Worm (Caenorhabditis elegans) whole organism, L4/young adult: Measurements from ENCODE around the gene T16G12.10.
"Not testable (repeated sequence)": the region's sequence is repeated elsewhere in the genome, so short reads cannot be mapped to it uniquely, and the experiment has no call there.

Source experiments
- W03F9.2 ChIP-seq: fragments of 150-350 bp; optimal IDR thresholded peaks from 2 replicates; lab custom pipeline; 2014; ENCODE audit warnings: missing biosample characterization, missing genetic modification characterization
- dao-5 ChIP-seq: sonication (generic microtip); optimal IDR thresholded peaks from 2 replicates; lab custom pipeline; 2016; ENCODE audit warnings: missing genotype, missing genetic modification characterization, moderate library complexity, missing compliant biosample characterization
- him-1 ChIP-seq: sonication (generic microtip); optimal IDR thresholded peaks from 2 replicates; lab custom pipeline; 2016; ENCODE audit warnings: missing genotype, missing genetic modification reagents, missing genetic modification characterization, missing compliant biosample characterization

DNA sequence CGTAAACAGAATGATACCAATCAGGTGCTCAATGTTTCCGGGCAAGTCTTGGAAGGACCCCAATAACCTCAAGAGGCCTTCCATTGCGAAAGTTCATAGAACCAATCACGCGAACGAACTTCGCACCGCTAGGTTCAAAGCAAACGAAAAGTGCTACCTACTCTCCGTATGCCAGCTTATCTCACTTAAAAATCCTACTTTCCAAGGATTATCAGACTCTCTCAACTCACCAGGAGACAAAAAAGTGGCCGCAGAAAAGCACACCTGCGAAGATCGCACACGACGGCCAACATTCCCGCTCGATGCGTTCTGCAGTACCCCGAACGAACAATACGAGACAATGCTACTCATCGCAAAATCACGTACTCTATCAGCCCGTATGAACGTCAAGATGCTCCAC, 2.6 kb downstream of the T16G12.10 start, which contains the start of gene T16G12.12:
- not testable (repeated sequence) for TF ChIP-seq dao-5 (tag; lab: Kevin White, UChicago); him-1; W03F9.2 (tag; lab: Kevin White, UChicago)
